Worm (Caenorhabditis elegans): Measurements from ENCODE around the gene F11G11.4.

ce11 chrII:4856113-4856512, 4.3 kb upstream of the F11G11.4 start:
- TF ChIP-seq ztf-11 (tag; optimal IDR thresholded peaks at IDR 0.05) (no peak), zag-1 (tag; optimal IDR thresholded peaks at IDR 0.05) (no peak), sea-2 (GFP tag; optimal IDR thresholded peaks at IDR 0.05) (no peak), nhr-237 (tag; optimal IDR thresholded peaks at IDR 0.05) (no peak), nhr-12 (tag; optimal IDR thresholded peaks at IDR 0.05) (no peak), skn-1 (tag; optimal IDR thresholded peaks at IDR 0.05) (no peak), fkh-10 (GFP tag; optimal IDR thresholded peaks at IDR 0.05) (no peak), pqm-1 (tag; optimal IDR thresholded peaks at IDR 0.05) (no peak), nhr-23 (tag; optimal IDR thresholded peaks at IDR 0.05) (peak; percentile 40), ztf-4 (tag; optimal IDR thresholded peaks at IDR 0.05) (no peak), fos-1 (tag; optimal IDR thresholded peaks at IDR 0.05) (no peak), jun-1 (tag; optimal IDR thresholded peaks at IDR 0.05) (peak; percentile 10)
